Fruit fly (Drosophila melanogaster) whole organism, embryonic: ENCODE measurements around the gene CG13996.

Experiments used
- ATbp ChIP-seq: fragments of 200-800 bp; sonication (Bioruptor generic); optimal IDR thresholded peaks from 2 replicates; lab custom pipeline; 2017; ENCODE audit warnings: missing biosample characterization, mild to moderate bottlenecking, missing genetic modification characterization, missing genetic modification reagents
- Adf1 ChIP-seq: fragments of 200-800 bp; sonication (Bioruptor generic); IDR thresholded peaks from 2 replicates; pipeline ENCODE4 v1.3.6; 2022; ENCODE audit warnings: missing biosample characterization, missing genetic modification characterization
- Atf6 ChIP-seq: fragments of 200-800 bp; sonication (Bioruptor generic); IDR thresholded peaks from 2 replicates; pipeline ENCODE4 v1.3.6; 2022; ENCODE audit warnings: missing biosample characterization, missing genetic modification characterization
- BtbVII ChIP-seq: fragments of 200-800 bp; sonication (Bioruptor generic); optimal IDR thresholded peaks from 3 replicates; lab custom pipeline; 2017; ENCODE audit warnings: missing biosample characterization, mild to moderate bottlenecking, missing genetic modification characterization
- CG11247 ChIP-seq: fragments of 200-800 bp; sonication (Bioruptor generic); IDR thresholded peaks from 2 replicates; pipeline ENCODE4 v1.3.6; 2022; ENCODE audit warnings: missing biosample characterization, missing genetic modification characterization
- CG13894 ChIP-seq: fragments of 200-800 bp; sonication (Bioruptor generic); optimal IDR thresholded peaks from 3 replicates; lab custom pipeline; 2018; ENCODE audit warnings: missing biosample characterization, mild to moderate bottlenecking, missing genetic modification characterization, moderate library complexity
- CG14667 ChIP-seq: fragments of 200-800 bp; sonication (Bioruptor generic); IDR thresholded peaks from 2 replicates; pipeline ENCODE4 v1.3.6; 2022; ENCODE audit warnings: missing biosample characterization, missing genetic modification characterization
- CG14860 ChIP-seq: fragments of 200-800 bp; sonication (Bioruptor generic); IDR thresholded peaks from 3 replicates; pipeline ENCODE4 v1.3.6; 2022; ENCODE audit warnings: missing biosample characterization, missing genetic modification characterization; ENCODE audit not compliant: partially characterized antibody
- CG16863 ChIP-seq: fragments of 200-800 bp; sonication (Bioruptor generic); optimal IDR thresholded peaks from 3 replicates; lab custom pipeline; 2016; ENCODE audit warnings: missing biosample characterization, missing genetic modification characterization
- CG18476 ChIP-seq: fragments of 200-800 bp; sonication (Bioruptor generic); optimal IDR thresholded peaks from 2 replicates; lab custom pipeline; 2016; ENCODE audit warnings: missing biosample characterization, mild to moderate bottlenecking, missing genetic modification characterization
- CG2875 ChIP-seq: fragments of 200-800 bp; sonication (Bioruptor generic); optimal IDR thresholded peaks from 2 replicates; lab custom pipeline; 2017; ENCODE audit warnings: missing biosample characterization, mild to moderate bottlenecking, missing genetic modification characterization, missing genetic modification reagents
- CG3995 ChIP-seq: fragments of 200-800 bp; sonication (Bioruptor generic); optimal IDR thresholded peaks from 3 replicates; lab custom pipeline; 2016; ENCODE audit warnings: missing biosample characterization, missing genetic modification characterization
- CG4282 ChIP-seq: fragments of 200-800 bp; sonication (Bioruptor generic); optimal IDR thresholded peaks from 2 replicates; lab custom pipeline; 2016; ENCODE audit warnings: missing biosample characterization, missing genetic modification characterization
- CG5180 ChIP-seq: fragments of 200-800 bp; sonication (Bioruptor generic); optimal IDR thresholded peaks from 3 replicates; lab custom pipeline; 2017; ENCODE audit warnings: missing biosample characterization, missing genetic modification characterization, mild to moderate bottlenecking, moderate library complexity, missing genetic modification reagents
- CG7556 ChIP-seq: fragments of 200-800 bp; sonication (Bioruptor generic); optimal IDR thresholded peaks from 2 replicates; lab custom pipeline; 2017; ENCODE audit warnings: missing biosample characterization, mild to moderate bottlenecking, missing genetic modification characterization
- CG7987 ChIP-seq: fragments of 200-800 bp; sonication (Bioruptor generic); optimal IDR thresholded peaks from 2 replicates; lab custom pipeline; 2018; ENCODE audit warnings: missing biosample characterization, mild to moderate bottlenecking, missing genetic modification characterization, moderate library complexity
- CG8281 ChIP-seq: fragments of 200-800 bp; sonication (Bioruptor generic); optimal IDR thresholded peaks from 2 replicates; lab custom pipeline; 2018; ENCODE audit warnings: missing biosample characterization, mild to moderate bottlenecking, missing genetic modification characterization, moderate library complexity
- CG8388 ChIP-seq: fragments of 200-800 bp; sonication (Bioruptor generic); optimal IDR thresholded peaks from 2 replicates; lab custom pipeline; 2019; ENCODE audit warnings: missing biosample characterization, mild to moderate bottlenecking, missing genetic modification characterization, moderate library complexity
- CG9727 ChIP-seq: fragments of 200-800 bp; sonication (Bioruptor generic); optimal IDR thresholded peaks from 3 replicates; lab custom pipeline; 2017; ENCODE audit warnings: missing biosample characterization, mild to moderate bottlenecking, missing genetic modification characterization
- Dip3 ChIP-seq: fragments of 200-800 bp; sonication (Bioruptor generic); optimal IDR thresholded peaks from 3 replicates; lab custom pipeline; 2016; ENCODE audit warnings: missing biosample characterization, missing genetic modification characterization
- Doc3 ChIP-seq: fragments of 200-800 bp; sonication (Bioruptor generic); IDR thresholded peaks from 3 replicates; pipeline ENCODE4 v1.3.6; 2022; ENCODE audit warnings: missing biosample characterization, missing genetic modification characterization; ENCODE audit not compliant: partially characterized antibody
- Elba2 ChIP-seq: fragments of 200-800 bp; sonication (Bioruptor generic); optimal IDR thresholded peaks from 3 replicates; lab custom pipeline; 2016; ENCODE audit warnings: missing biosample characterization, missing genetic modification characterization
- Ets65A ChIP-seq: fragments of 200-800 bp; sonication (Bioruptor generic); peaks from one replicate; lab custom pipeline; 2016; ENCODE audit warnings: missing biosample characterization, missing genetic modification characterization
- Fer2 ChIP-seq: fragments of 200-800 bp; sonication (Bioruptor generic); optimal IDR thresholded peaks from 2 replicates; lab custom pipeline; 2018; ENCODE audit warnings: missing biosample characterization, mild to moderate bottlenecking, missing genetic modification characterization, moderate library complexity
- Hand ChIP-seq: fragments of 200-800 bp; sonication (Bioruptor generic); optimal IDR thresholded peaks from 2 replicates; lab custom pipeline; 2017; ENCODE audit warnings: mild to moderate bottlenecking, missing biosample characterization, missing genetic modification reagents, missing genetic modification characterization
- Hmr ChIP-seq: fragments of 200-800 bp; sonication (Bioruptor generic); optimal IDR thresholded peaks from 3 replicates; lab custom pipeline; 2017; ENCODE audit warnings: mild to moderate bottlenecking, missing biosample characterization, missing genetic modification reagents, missing genetic modification characterization
- Hr3 ChIP-seq: fragments of 200-800 bp; sonication (Bioruptor generic); optimal IDR thresholded peaks from 3 replicates; lab custom pipeline; 2016; ENCODE audit warnings: missing biosample characterization, missing genetic modification characterization
- Mad ChIP-seq: fragments of 200-800 bp; sonication (Bioruptor generic); optimal IDR thresholded peaks from 2 replicates; lab custom pipeline; 2016; ENCODE audit warnings: missing biosample characterization, missing genetic modification characterization
- Ravus ChIP-seq: fragments of 200-800 bp; sonication (Bioruptor generic); IDR thresholded peaks from 2 replicates; pipeline ENCODE4 v1.3.6; 2022; ENCODE audit warnings: missing biosample characterization, missing genetic modification characterization
- Xbp1 ChIP-seq: fragments of 200-800 bp; sonication (Bioruptor generic); optimal IDR thresholded peaks from 3 replicates; lab custom pipeline; 2016; ENCODE audit warnings: missing biosample characterization, mild to moderate bottlenecking, missing genetic modification characterization
- Xrp1 ChIP-seq: fragments of 200-800 bp; sonication (Bioruptor generic); IDR thresholded peaks from 2 replicates; pipeline ENCODE4 v1.3.6; 2022; ENCODE audit warnings: missing biosample characterization, missing genetic modification characterization
- abd-A ChIP-seq: fragments of 200-800 bp; sonication (Bioruptor generic); optimal IDR thresholded peaks from 3 replicates; lab custom pipeline; 2019; ENCODE audit warnings: missing biosample characterization, mild to moderate bottlenecking, missing genetic modification characterization, moderate library complexity
- corto ChIP-seq: fragments of 200-800 bp; sonication (Bioruptor generic); optimal IDR thresholded peaks from 2 replicates; lab custom pipeline; 2016; ENCODE audit warnings: missing biosample characterization, mild to moderate bottlenecking, missing genetic modification characterization, moderate library complexity
- dm ChIP-seq: fragments of 200-800 bp; sonication (Bioruptor generic); optimal IDR thresholded peaks from 3 replicates; lab custom pipeline; 2016; ENCODE audit warnings: missing biosample characterization, missing genetic modification characterization
- dysf ChIP-seq: fragments of 200-800 bp; sonication (Bioruptor generic); IDR thresholded peaks from 3 replicates; pipeline ENCODE4 v1.3.6; 2022; ENCODE audit warnings: missing biosample characterization, missing genetic modification characterization
- ewg ChIP-seq: fragments of 200-800 bp; sonication (Bioruptor generic); optimal IDR thresholded peaks from 3 replicates; lab custom pipeline; 2017; ENCODE audit warnings: mild to moderate bottlenecking, missing biosample characterization, missing genetic modification reagents, missing genetic modification characterization
- ftz-f1 ChIP-seq: fragments of 200-800 bp; sonication (Bioruptor generic); optimal IDR thresholded peaks from 2 replicates; lab custom pipeline; 2016; ENCODE audit warnings: missing biosample characterization, missing genetic modification characterization
- hkb ChIP-seq, 2 experiments: fragments of 200-800 bp in 1 of 2; fragments of >200 bp in 1 of 2; sonication (Bioruptor generic) in 1 of 2; IDR thresholded peaks in 1 of 2; optimal IDR thresholded peaks in 1 of 2; 2 replicates each; pipeline versions ENCODE4 v1.3.6 to Lab custom; 2017 to 2022; ENCODE audit warnings: missing biosample characterization in 1 of 2, missing genetic modification characterization in 1 of 2
- inv ChIP-seq: fragments of 200-800 bp; sonication (Bioruptor generic); IDR thresholded peaks from 2 replicates; pipeline ENCODE4 v1.3.6; 2022; ENCODE audit warnings: missing biosample characterization, missing genetic modification characterization; ENCODE audit not compliant: partially characterized antibody
- ken ChIP-seq: fragments of 200-800 bp; sonication (Bioruptor generic); IDR thresholded peaks from 3 replicates; pipeline ENCODE4 v1.3.6; 2022; ENCODE audit warnings: missing biosample characterization, missing genetic modification characterization
- kni ChIP-seq: fragments of 200-800 bp; sonication (Bioruptor generic); optimal IDR thresholded peaks from 3 replicates; lab custom pipeline; 2017; ENCODE audit warnings: mild to moderate bottlenecking, missing biosample characterization, missing genetic modification reagents, missing genetic modification characterization
- lbe ChIP-seq: fragments of 200-800 bp; sonication (Bioruptor generic); optimal IDR thresholded peaks from 2 replicates; lab custom pipeline; 2016; ENCODE audit warnings: missing biosample characterization, mild to moderate bottlenecking, missing genetic modification characterization
- nom ChIP-seq: fragments of 200-800 bp; sonication (Bioruptor generic); optimal IDR thresholded peaks from 2 replicates; lab custom pipeline; 2017; ENCODE audit warnings: missing biosample characterization, missing genetic modification characterization, mild to moderate bottlenecking, moderate library complexity, missing genetic modification reagents
- seq ChIP-seq: fragments of 200-800 bp; sonication (Bioruptor generic); IDR thresholded peaks from 2 replicates; pipeline ENCODE4 v1.3.6; 2022; ENCODE audit warnings: missing biosample characterization, missing genetic modification characterization
- sima ChIP-seq: fragments of 200-800 bp; sonication (Bioruptor generic); optimal IDR thresholded peaks from 2 replicates; lab custom pipeline; 2016; ENCODE audit warnings: missing biosample characterization, missing genetic modification characterization
- sisA ChIP-seq: fragments of 200-800 bp; sonication (Bioruptor generic); IDR thresholded peaks from 2 replicates; pipeline ENCODE4 v1.3.6; 2022; ENCODE audit warnings: missing biosample characterization, missing genetic modification characterization
- slp2 ChIP-seq: fragments of 200-800 bp; sonication (Bioruptor generic); optimal IDR thresholded peaks from 2 replicates; lab custom pipeline; 2016; ENCODE audit warnings: missing biosample characterization, missing genetic modification characterization
- stc ChIP-seq: fragments of 200-800 bp; sonication (Bioruptor generic); IDR thresholded peaks from 2 replicates; pipeline ENCODE4 v1.3.6; 2022; ENCODE audit warnings: missing biosample characterization, missing genetic modification characterization
- wek ChIP-seq: fragments of 200-800 bp; sonication (Bioruptor generic); optimal IDR thresholded peaks from 3 replicates; lab custom pipeline; 2018; ENCODE audit warnings: missing biosample characterization, mild to moderate bottlenecking, missing genetic modification characterization, moderate library complexity
- wor ChIP-seq: fragments of 200-800 bp; sonication (Bioruptor generic); IDR thresholded peaks from 2 replicates; pipeline ENCODE4 v1.3.6; 2022; ENCODE audit warnings: missing biosample characterization, missing genetic modification characterization

The CG13996 gene

dm6 chr2L:5999247-5999646 lies 21.4 kb upstream of the CG13996 start, which contains the start of gene Kdm5 (continued):
- TF ChIP-seq slp2 (GFP tag; lab: Kevin White, UChicago) (no peak), dm (GFP tag; lab: Kevin White, UChicago) (peak; percentile 44), abd-A (tag; lab: Kevin White, UChicago) (no peak), CG9727 (GFP tag; lab: Kevin White, UChicago) (peak; percentile 30), sima (no peak), CG8388 (no peak), Hmr (GFP tag; lab: Kevin White, UChicago) (peak; percentile 54), ATbp (GFP tag; lab: Kevin White, UChicago) (no peak), wor (no peak), Elba2 (peak; percentile 9), Dip3 (GFP tag; lab: Kevin White, UChicago) (peak; percentile 44), CG3995 (no peak), Mad (GFP tag; lab: Kevin White, UChicago) (no peak), corto (GFP tag; lab: Kevin White, UChicago) (no peak), Fer2 (tag; lab: Kevin White, UChicago) (no peak), CG16863 (GFP tag; lab: Kevin White, UChicago) (no peak), Atf6 (GFP tag; lab: Robert Waterston, UW) (peak; percentile 57), CG7987 (GFP tag; lab: Kevin White, UChicago) (peak; percentile 47), ken (GFP tag; lab: Robert Waterston, UW) (peak; percentile 62; the same call in 1 of the 3 replicates), CG11247 (GFP tag; lab: Robert Waterston, UW) (peak; percentile 41; the same call in 1 of the 2 replicates), CG2875 (no peak), Doc3 (GFP tag; lab: Robert Waterston, UW) (no peak), dysf (GFP tag; lab: Robert Waterston, UW) (no peak; the same call in 2 of the 3 replicates), CG18476 (GFP tag; lab: Kevin White, UChicago) (no peak), lbe (GFP tag; lab: Kevin White, UChicago) (no peak), CG14667 (GFP tag; lab: Robert Waterston, UW) (no peak), wek (GFP tag; lab: Kevin White, UChicago) (no peak), CG7556 (GFP tag; lab: Kevin White, UChicago) (no peak), CG4282 (no peak), CG8281 (no peak), Xbp1 (GFP tag; lab: Kevin White, UChicago) (peak; percentile 23), BtbVII (GFP tag; lab: Kevin White, UChicago) (no peak), CG14860 (no peak), nom (peak; percentile 11), kni (no peak), seq (GFP tag; lab: Robert Waterston, UW) (no peak), sisA (GFP tag; lab: Robert Waterston, UW) (no peak), hkb (optimal IDR thresholded peaks at IDR 0.05; lab: Kevin White, UChicago) (no peak), hkb (GFP tag; IDR thresholded peaks at IDR 0.05; lab: Robert Waterston, UW) (peak; percentile 41; the same call in 1 of the 2 replicates), ftz-f1 (GFP tag; lab: Kevin White, UChicago) (peak; percentile 88), ewg (peak; percentile 51), stc (GFP tag; lab: Robert Waterston, UW) (no peak), Hr3 (GFP tag; lab: Kevin White, UChicago) (peak; percentile 24), inv (GFP tag; lab: Robert Waterston, UW) (0 out of 2 replicates have a peak, but pooled peaks have one; percentile 20), CG13894 (tag; lab: Kevin White, UChicago) (no peak), Adf1 (0 out of 2 replicates have a peak, but pooled peaks have one; percentile 27), Xrp1 (no peak), Ravus (GFP tag; lab: Robert Waterston, UW) (no peak), CG5180 (GFP tag; lab: Kevin White, UChicago) (no peak), Ets65A (GFP tag; lab: Kevin White, UChicago) (no peak), Hand (no peak)
